Worm (Caenorhabditis elegans): ENCODE results near the gene tofu-6.

The tofu-6 gene

DNA sequence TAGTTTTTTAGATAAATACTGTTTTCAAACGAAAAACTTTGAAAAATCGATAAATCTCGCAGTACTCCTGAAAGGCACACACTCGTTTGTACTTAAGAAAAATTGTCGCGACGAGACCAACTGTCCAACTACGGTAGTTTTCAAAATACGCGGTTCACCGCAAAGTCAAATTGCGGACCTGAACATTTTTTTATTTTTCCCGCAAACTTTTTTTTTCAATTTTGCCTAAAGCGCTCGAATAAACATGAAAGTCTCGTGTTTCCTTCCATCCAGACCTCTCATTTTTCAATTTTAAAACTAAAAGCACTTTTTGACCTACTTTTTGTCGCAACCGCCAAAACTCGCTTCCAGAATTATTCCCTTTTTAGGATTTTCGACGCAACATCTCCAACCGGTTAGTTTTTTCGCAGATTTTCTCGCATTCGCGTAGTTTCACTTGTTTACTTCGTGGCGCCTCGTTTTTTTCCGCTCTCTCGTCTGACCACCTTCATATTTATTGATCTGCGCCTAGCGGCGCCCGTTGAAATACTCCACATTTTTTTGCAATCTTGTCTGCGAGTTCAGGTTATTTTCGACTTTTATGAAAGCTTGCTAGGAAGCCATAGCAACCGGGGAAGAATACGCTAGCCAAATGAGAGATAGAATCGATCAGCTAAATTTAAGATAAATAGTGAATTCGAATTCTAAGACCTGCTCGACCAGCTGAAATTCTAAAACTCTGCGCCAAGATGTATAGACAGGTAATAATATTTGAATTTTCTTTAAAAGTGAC lies 43.4 kb upstream of the tofu-6 start, which contains the start of gene prdx-2:
Gene prdx-2, plus strand, starts transcription at position 729 of the 772 bp plus-strand sequence.
- TF ChIP-seq snpc-4 (tag; optimal IDR thresholded peaks at IDR 0.05) (no peak), lsy-2 (tag; optimal IDR thresholded peaks at IDR 0.05) (peak; percentile 70), lin-32 (GFP tag; optimal IDR thresholded peaks at IDR 0.05) (no peak), ceh-83 (GFP tag; optimal IDR thresholded peaks at IDR 0.05) (no peak), nhr-76 (tag; optimal IDR thresholded peaks at IDR 0.05) (no peak)

DNA sequence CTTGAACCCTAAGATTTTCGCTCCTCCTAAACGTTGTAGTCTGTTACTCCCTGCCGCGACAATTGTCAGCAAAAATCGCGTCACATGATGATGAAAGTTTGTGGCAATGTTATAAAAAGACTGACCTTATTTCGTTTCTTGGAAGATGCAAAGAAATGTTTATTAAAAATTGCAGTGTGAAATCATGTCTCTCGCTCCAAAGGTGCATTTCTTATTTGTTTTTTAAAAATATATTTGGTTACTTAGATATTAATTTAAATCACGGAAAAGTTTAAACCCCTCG lies 42.9 kb upstream of the tofu-6 start:
- TF ChIP-seq nhr-2 (tag; optimal IDR thresholded peaks at IDR 0.05) = no peak
- TF ChIP-seq hlh-1 (tag; optimal IDR thresholded peaks at IDR 0.05) = no peak
- TF ChIP-seq unc-39 (tag; optimal IDR thresholded peaks at IDR 0.05) = no peak
- no peak for TF ChIP-seq nhr-28 (tag; optimal IDR thresholded peaks at IDR 0.05)
- no peak for TF ChIP-seq nhr-237 (tag; optimal IDR thresholded peaks at IDR 0.05)
- no peak for TF ChIP-seq elt-1 (tag; optimal IDR thresholded peaks at IDR 0.05; ENCODE audit: borderline replicate concordance, insufficient read depth)
- no peak for TF ChIP-seq snpc-4 (tag; optimal IDR thresholded peaks at IDR 0.05)
- no peak for TF ChIP-seq bed-3 (GFP tag; optimal IDR thresholded peaks at IDR 0.05)
- no peak for TF ChIP-seq mep-1 (tag; optimal IDR thresholded peaks at IDR 0.05)
- no peak for TF ChIP-seq mab-5 (tag; optimal IDR thresholded peaks at IDR 0.05)
- no peak for TF ChIP-seq elt-3 (tag; optimal IDR thresholded peaks at IDR 0.05)
- TF ChIP-seq nhr-76 (tag; optimal IDR thresholded peaks at IDR 0.05) = no peak
- no peak for TF ChIP-seq ceh-39 (tag; optimal IDR thresholded peaks at IDR 0.05)
- no peak for TF ChIP-seq M03D4.4 (tag; optimal IDR thresholded peaks at IDR 0.05)
- TF ChIP-seq sem-2 (GFP tag; optimal IDR thresholded peaks at IDR 0.05) = no peak
- no peak for TF ChIP-seq ceh-43 (GFP tag; optimal IDR thresholded peaks at IDR 0.05)
- no peak for TF ChIP-seq ztf-11 (tag; optimal IDR thresholded peaks at IDR 0.05)

DNA sequence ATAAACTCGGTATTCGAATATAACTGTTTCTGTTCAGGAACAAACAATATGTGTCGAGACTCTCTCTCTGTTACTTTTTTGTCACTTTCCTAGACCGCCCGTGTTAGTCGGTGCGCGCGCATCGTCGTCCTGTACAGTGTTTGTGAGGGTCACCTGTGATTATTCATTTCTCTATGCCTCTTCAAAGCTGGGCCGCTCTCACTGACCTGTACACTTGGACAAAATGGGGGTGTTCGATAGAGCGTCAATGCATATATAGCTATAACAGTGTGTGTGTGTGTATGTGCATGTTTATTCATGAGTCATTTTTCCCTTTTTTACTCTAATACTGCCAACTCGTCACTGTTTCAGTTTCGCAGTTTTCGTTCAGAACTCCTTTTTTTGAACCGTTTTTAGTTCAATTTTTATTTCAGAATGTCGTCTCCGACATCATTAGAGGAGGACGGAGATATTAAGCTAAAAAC lies 41.4 kb upstream of the tofu-6 start, which contains the start of gene pkc-3:
Gene pkc-3, plus strand, starts transcription at position 414 of the 464 bp plus-strand sequence.
- TF ChIP-seq nhr-2 (tag; optimal IDR thresholded peaks at IDR 0.05) (peak; percentile 90), ham-2 (GFP tag; optimal IDR thresholded peaks at IDR 0.05) (peak; percentile 57), ceh-43 (GFP tag; optimal IDR thresholded peaks at IDR 0.05) (no peak), cnd-1 (tag; optimal IDR thresholded peaks at IDR 0.05) (peak; percentile 24), lsy-2 (tag; optimal IDR thresholded peaks at IDR 0.05) (peak; percentile 2), blmp-1 (tag; optimal IDR thresholded peaks at IDR 0.05) (no peak), nhr-237 (tag; optimal IDR thresholded peaks at IDR 0.05) (peak; percentile 32), sptf-1 (tag; optimal IDR thresholded peaks at IDR 0.05) (peak; percentile 20), mep-1 (tag; optimal IDR thresholded peaks at IDR 0.05) (peak; percentile 47), hlh-1 (tag; optimal IDR thresholded peaks at IDR 0.05) (no peak)

DNA sequence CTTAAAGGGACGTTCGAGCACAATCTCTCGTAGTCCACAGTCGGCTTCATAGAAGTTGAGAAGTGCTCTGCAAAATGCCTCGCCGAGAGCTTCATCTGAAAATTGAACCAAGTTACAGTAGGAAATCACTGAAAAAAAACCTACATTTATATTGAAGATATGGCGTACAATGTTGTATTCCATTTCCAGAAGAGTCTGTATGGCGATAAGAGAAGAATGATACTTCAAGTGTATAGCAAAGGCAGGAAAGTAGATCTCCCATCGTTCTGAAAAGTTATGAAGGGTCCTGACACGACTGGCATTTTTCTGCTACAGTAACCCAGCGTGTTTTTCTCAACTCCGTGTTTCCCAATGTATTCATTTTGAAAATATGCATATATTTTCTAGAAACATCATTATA lies 36.8 kb upstream of the tofu-6 start:
- TF ChIP-seq tbx-8 (GFP tag; optimal IDR thresholded peaks at IDR 0.05) (no peak), unc-120 (tag; optimal IDR thresholded peaks at IDR 0.05; ENCODE audit: poor library complexity, severe bottlenecking) (no peak), mls-2 (tag; optimal IDR thresholded peaks at IDR 0.05) (no peak), zip-8 (tag; optimal IDR thresholded peaks at IDR 0.05) (no peak), lin-32 (GFP tag; optimal IDR thresholded peaks at IDR 0.05) (no peak), nhr-12 (tag; optimal IDR thresholded peaks at IDR 0.05) (no peak), nhr-2 (tag; optimal IDR thresholded peaks at IDR 0.05) (no peak), bed-3 (GFP tag; optimal IDR thresholded peaks at IDR 0.05) (no peak), ham-2 (GFP tag; optimal IDR thresholded peaks at IDR 0.05) (no peak), nhr-28 (tag; optimal IDR thresholded peaks at IDR 0.05) (no peak), nhr-76 (tag; optimal IDR thresholded peaks at IDR 0.05) (no peak)

DNA sequence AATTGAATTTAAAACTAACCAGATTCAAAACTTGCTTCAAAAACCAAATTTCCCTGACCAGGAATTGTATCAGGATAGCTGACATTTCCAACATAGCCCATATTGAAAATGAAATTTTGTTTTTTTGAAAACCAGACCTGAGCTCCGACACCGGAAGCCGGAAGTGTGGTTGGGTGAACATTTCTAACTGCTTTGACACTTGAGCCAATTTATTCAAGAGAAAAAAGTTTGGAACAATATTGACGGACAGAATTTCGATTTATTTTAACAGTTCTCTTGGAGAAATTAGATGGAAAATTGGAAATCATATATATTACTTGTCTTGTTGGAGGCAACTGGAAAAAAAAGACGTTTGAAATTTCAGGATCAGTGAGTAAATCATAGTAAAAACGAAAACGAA lies 33.8 kb upstream of the tofu-6 start, which contains the start of gene ccpp-6:
Gene ccpp-6, minus strand, starts transcription at position 101 of the 400 bp plus-strand sequence.
- no peak for TF ChIP-seq ceh-83 (GFP tag; optimal IDR thresholded peaks at IDR 0.05)
- TF ChIP-seq mls-2 (tag; optimal IDR thresholded peaks at IDR 0.05) = no peak
- no peak for TF ChIP-seq snpc-4 (tag; optimal IDR thresholded peaks at IDR 0.05)
- TF ChIP-seq sem-2 (GFP tag; optimal IDR thresholded peaks at IDR 0.05) = no peak
